Worm (Caenorhabditis elegans) whole organism, early embryonic: ENCODE data around the gene cht-3.

ENCODE experiments used
- B0310.2 ChIP-seq: sonication (generic microtip); optimal IDR thresholded peaks from 2 replicates; lab custom pipeline; 2016; ENCODE audit warnings: mild to moderate bottlenecking, missing genetic modification characterization, missing compliant biosample characterization
- F13C5.2 ChIP-seq: sonication (generic microtip); optimal IDR thresholded peaks from 2 replicates; lab custom pipeline; 2017; ENCODE audit warnings: mild to moderate bottlenecking, missing genetic modification characterization, inconsistent platforms, missing compliant biosample characterization
- aly-1 ChIP-seq: sonication (generic microtip); optimal IDR thresholded peaks from 2 replicates; lab custom pipeline; 2016; ENCODE audit warnings: missing genetic modification characterization, missing compliant biosample characterization
- ama-1 ChIP-seq: fragments of 150-350 bp; optimal IDR thresholded peaks from 2 replicates; lab custom pipeline; 2014
- ceh-36 ChIP-seq: sonication (generic microtip); optimal IDR thresholded peaks from 2 replicates; lab custom pipeline; 2016; ENCODE audit warnings: missing genetic modification characterization, inconsistent platforms, missing compliant biosample characterization
- ets-7 ChIP-seq: sonication (generic microtip); optimal IDR thresholded peaks from 2 replicates; lab custom pipeline; 2016; ENCODE audit warnings: missing genotype, missing genetic modification characterization, missing compliant biosample characterization
- hmbx-1 ChIP-seq: sonication (generic microtip); optimal IDR thresholded peaks from 2 replicates; lab custom pipeline; 2016; ENCODE audit warnings: mild to moderate bottlenecking, missing genetic modification characterization, missing compliant biosample characterization
- hmg-4 ChIP-seq: fragments of 200-800 bp; sonication (Bioruptor generic); optimal IDR thresholded peaks from 2 replicates; lab custom pipeline; 2018; ENCODE audit warnings: mild to moderate bottlenecking, missing genetic modification characterization, missing compliant biosample characterization
- tbx-11 ChIP-seq: fragments of 200-800 bp; sonication (Bioruptor generic); IDR thresholded peaks from 2 replicates; pipeline ENCODE4 v1.3.6; 2022; ENCODE audit warnings: missing genetic modification characterization, missing compliant biosample characterization
- tra-4 ChIP-seq: sonication (generic microtip); optimal IDR thresholded peaks from 2 replicates; lab custom pipeline; 2017; ENCODE audit warnings: missing genetic modification characterization, missing compliant biosample characterization

- TF ChIP-seq aly-1 (tag; lab: Kevin White, UChicago) = no peak
- TF ChIP-seq hmbx-1 (tag; lab: Kevin White, UChicago) = no peak
- TF ChIP-seq ama-1 (lab: Kevin White, UChicago) = no peak
- no peak for TF ChIP-seq tbx-11 (GFP tag; lab: Robert Waterston, UW)
- no peak for TF ChIP-seq tra-4 (tag; lab: Kevin White, UChicago)
- no peak for TF ChIP-seq ceh-36
- TF ChIP-seq F13C5.2 (tag; lab: Kevin White, UChicago) = no peak
- no peak for TF ChIP-seq ets-7 (tag; lab: Kevin White, UChicago)
- TF ChIP-seq B0310.2 = no peak
- TF ChIP-seq hmg-4 (GFP tag; lab: Kevin White, UChicago) = no peak
These were observed 24.8 kb upstream of the cht-3 start for ce11 chrIV:6978625-6979024.
